Fruit fly (Drosophila melanogaster) whole organism, embryonic: ENCODE measurements around the gene RabX6.

ENCODE experiments used
- BEAF-32 ChIP-seq: fragments of 200-800 bp; sonication (Bioruptor generic); optimal IDR thresholded peaks from 3 replicates; lab custom pipeline; 2017; ENCODE audit warnings: missing biosample characterization, missing genetic modification characterization, mild to moderate bottlenecking, moderate library complexity, missing genetic modification reagents
- CG1024 ChIP-seq: fragments of 200-800 bp; sonication (Bioruptor generic); IDR thresholded peaks from 2 replicates; pipeline ENCODE4 v1.3.6; 2022; ENCODE audit warnings: missing biosample characterization, missing genetic modification characterization
- CG10543 ChIP-seq: fragments of 200-800 bp; sonication (Bioruptor generic); optimal IDR thresholded peaks from 3 replicates; lab custom pipeline; 2017; ENCODE audit warnings: missing biosample characterization, mild to moderate bottlenecking, missing genetic modification characterization, moderate library complexity
- CG10654 ChIP-seq: fragments of 200-800 bp; sonication (Bioruptor generic); optimal IDR thresholded peaks from 2 replicates; lab custom pipeline; 2016; ENCODE audit warnings: missing biosample characterization, missing genetic modification characterization
- CG10959 ChIP-seq: fragments of 200-800 bp; sonication (Bioruptor generic); IDR thresholded peaks from 2 replicates; pipeline ENCODE4 v1.3.6; 2022; ENCODE audit warnings: missing biosample characterization, missing genetic modification characterization
- CG11723 ChIP-seq: fragments of 200-800 bp; sonication (Bioruptor generic); optimal IDR thresholded peaks from 2 replicates; lab custom pipeline; 2017; ENCODE audit warnings: missing biosample characterization, mild to moderate bottlenecking, missing genetic modification characterization
- CG12659 ChIP-seq: fragments of 200-800 bp; sonication (Bioruptor generic); optimal IDR thresholded peaks from 3 replicates; lab custom pipeline; 2017; ENCODE audit warnings: mild to moderate bottlenecking, missing biosample characterization, missing genetic modification reagents, missing genetic modification characterization
- CG15011 ChIP-seq: fragments of 200-800 bp; sonication (Bioruptor generic); optimal IDR thresholded peaks from 3 replicates; lab custom pipeline; 2018; ENCODE audit warnings: missing biosample characterization, mild to moderate bottlenecking, missing genetic modification characterization
- CG1603 ChIP-seq: fragments of 200-800 bp; sonication (Bioruptor generic); optimal IDR thresholded peaks from 2 replicates; lab custom pipeline; 2019; ENCODE audit warnings: missing biosample characterization, mild to moderate bottlenecking, missing genetic modification characterization, moderate library complexity
- CG16779 ChIP-seq: fragments of 200-800 bp; sonication (Bioruptor generic); IDR thresholded peaks from 2 replicates; pipeline ENCODE4 v1.3.6; 2022; ENCODE audit warnings: missing biosample characterization, missing genetic modification characterization
- CG17361 ChIP-seq: fragments of 200-800 bp; sonication (Bioruptor generic); IDR thresholded peaks from 3 replicates; pipeline ENCODE4 v1.3.6; 2022; ENCODE audit warnings: missing biosample characterization, missing genetic modification characterization
- CG17829 ChIP-seq: fragments of 200-800 bp; optimal IDR thresholded peaks from 2 replicates; lab custom pipeline; 2019; ENCODE audit warnings: missing biosample characterization, mild to moderate bottlenecking, missing genetic modification characterization, moderate library complexity
- CG18011 ChIP-seq: fragments of 200-800 bp; sonication (Bioruptor generic); optimal IDR thresholded peaks from 2 replicates; lab custom pipeline; 2017; ENCODE audit warnings: missing biosample characterization, missing genetic modification characterization, mild to moderate bottlenecking, moderate library complexity, missing genotype
- CG3281 ChIP-seq: fragments of 200-800 bp; sonication (Bioruptor generic); optimal IDR thresholded peaks from 3 replicates; lab custom pipeline; 2017; ENCODE audit warnings: missing biosample characterization, mild to moderate bottlenecking, missing genetic modification characterization
- CG6654 ChIP-seq: fragments of 200-800 bp; sonication (Bioruptor generic); optimal IDR thresholded peaks from 2 replicates; lab custom pipeline; 2017; ENCODE audit warnings: missing biosample characterization, mild to moderate bottlenecking, missing genetic modification characterization
- CG7963 ChIP-seq: fragments of 200-800 bp; sonication (Bioruptor generic); IDR thresholded peaks from 3 replicates; pipeline ENCODE4 v1.3.6; 2022; ENCODE audit warnings: missing biosample characterization, missing genetic modification characterization; ENCODE audit not compliant: partially characterized antibody
- CG8388 ChIP-seq: fragments of 200-800 bp; sonication (Bioruptor generic); optimal IDR thresholded peaks from 2 replicates; lab custom pipeline; 2019; ENCODE audit warnings: missing biosample characterization, mild to moderate bottlenecking, missing genetic modification characterization, moderate library complexity
- CG9609 ChIP-seq: fragments of 200-800 bp; sonication (Bioruptor generic); optimal IDR thresholded peaks from 3 replicates; lab custom pipeline; 2016; ENCODE audit warnings: missing biosample characterization, missing genetic modification characterization
- Chrac-16 ChIP-seq: fragments of 200-800 bp; sonication (Bioruptor generic); optimal IDR thresholded peaks from 3 replicates; lab custom pipeline; 2016; ENCODE audit warnings: missing biosample characterization, missing genetic modification characterization
- Dbx ChIP-seq: fragments of 200-800 bp; sonication (Bioruptor generic); IDR thresholded peaks from 3 replicates; pipeline ENCODE4 v1.3.6; 2022; ENCODE audit warnings: missing biosample characterization, missing genetic modification characterization
- Dfd ChIP-seq, 2 experiments: fragments of >200 bp; optimal IDR thresholded peaks; 2 replicates each; lab custom pipeline; 2017; ENCODE audit warnings: missing biosample characterization in 2 of 2, missing genetic modification characterization in 2 of 2
- Doc3 ChIP-seq: fragments of 200-800 bp; sonication (Bioruptor generic); IDR thresholded peaks from 3 replicates; pipeline ENCODE4 v1.3.6; 2022; ENCODE audit warnings: missing biosample characterization, missing genetic modification characterization; ENCODE audit not compliant: partially characterized antibody
- Fer2 ChIP-seq: fragments of 200-800 bp; sonication (Bioruptor generic); optimal IDR thresholded peaks from 2 replicates; lab custom pipeline; 2018; ENCODE audit warnings: missing biosample characterization, mild to moderate bottlenecking, missing genetic modification characterization, moderate library complexity
- Hmx ChIP-seq: fragments of 200-800 bp; sonication (Bioruptor generic); optimal IDR thresholded peaks from 2 replicates; lab custom pipeline; 2016; ENCODE audit warnings: missing biosample characterization, missing genetic modification characterization
- Lim3 ChIP-seq: fragments of 200-800 bp; sonication (Bioruptor generic); IDR thresholded peaks from 2 replicates; pipeline ENCODE4 v1.3.6; 2022; ENCODE audit warnings: missing biosample characterization, missing genetic modification characterization
- Meics ChIP-seq: fragments of 200-800 bp; sonication (Bioruptor generic); optimal IDR thresholded peaks from 2 replicates; lab custom pipeline; 2017; ENCODE audit warnings: missing biosample characterization, mild to moderate bottlenecking, missing genetic modification characterization
- Nf-YC ChIP-seq: fragments of 200-800 bp; optimal IDR thresholded peaks from 3 replicates; lab custom pipeline; 2019; ENCODE audit warnings: missing biosample characterization, mild to moderate bottlenecking, missing genetic modification characterization, moderate library complexity
- Oaz ChIP-seq: fragments of 200-800 bp; sonication (Bioruptor generic); IDR thresholded peaks from 2 replicates; pipeline ENCODE4 v1.3.6; 2022; ENCODE audit warnings: missing biosample characterization, missing genetic modification characterization
- Optix ChIP-seq: fragments of 200-800 bp; sonication (Bioruptor generic); IDR thresholded peaks from 3 replicates; pipeline ENCODE4 v1.3.6; 2022; ENCODE audit warnings: missing biosample characterization, missing genetic modification characterization
- Pdp1 ChIP-seq, 2 experiments: fragments of 200-800 bp; sonication (Bioruptor generic); optimal IDR thresholded peaks; 3 replicates each; lab custom pipeline; 2016; ENCODE audit warnings: missing biosample characterization in 2 of 2, missing genetic modification characterization in 2 of 2, mild to moderate bottlenecking in 1 of 2, moderate library complexity in 1 of 2
- Ssrp ChIP-seq: fragments of 200-800 bp; sonication (Bioruptor generic); optimal IDR thresholded peaks from 2 replicates; lab custom pipeline; 2018; ENCODE audit warnings: missing biosample characterization, mild to moderate bottlenecking, missing genetic modification characterization, moderate library complexity
- amos ChIP-seq: fragments of 200-800 bp; sonication (Bioruptor generic); IDR thresholded peaks from 2 replicates; pipeline ENCODE4 v1.3.6; 2022; ENCODE audit warnings: missing biosample characterization, missing genetic modification characterization; ENCODE audit not compliant: partially characterized antibody
- bcd ChIP-seq: fragments of 200-800 bp; sonication (Bioruptor generic); optimal IDR thresholded peaks from 2 replicates; lab custom pipeline; 2017; ENCODE audit warnings: missing biosample characterization, mild to moderate bottlenecking, missing genetic modification characterization
- btn ChIP-seq: fragments of 200-800 bp; sonication (Bioruptor generic); optimal IDR thresholded peaks from 2 replicates; lab custom pipeline; 2016; ENCODE audit warnings: missing biosample characterization, missing genetic modification characterization
- chif ChIP-seq, 2 experiments: fragments of 200-800 bp; sonication (Bioruptor generic); optimal IDR thresholded peaks; 3 replicates each; lab custom pipeline; 2016; ENCODE audit warnings: missing biosample characterization in 2 of 2, missing genetic modification characterization in 2 of 2
- gce ChIP-seq: fragments of 200-800 bp; sonication (Bioruptor generic); IDR thresholded peaks from 3 replicates; pipeline ENCODE4 v1.3.6; 2022; ENCODE audit warnings: missing biosample characterization, missing genetic modification characterization
- hbn ChIP-seq: fragments of 200-800 bp; sonication (Bioruptor generic); IDR thresholded peaks from 2 replicates; pipeline ENCODE4 v1.3.6; 2022; ENCODE audit warnings: missing biosample characterization, missing genetic modification characterization; ENCODE audit not compliant: partially characterized antibody
- inv ChIP-seq: fragments of 200-800 bp; sonication (Bioruptor generic); IDR thresholded peaks from 2 replicates; pipeline ENCODE4 v1.3.6; 2022; ENCODE audit warnings: missing biosample characterization, missing genetic modification characterization; ENCODE audit not compliant: partially characterized antibody
- ken ChIP-seq: fragments of 200-800 bp; sonication (Bioruptor generic); IDR thresholded peaks from 3 replicates; pipeline ENCODE4 v1.3.6; 2022; ENCODE audit warnings: missing biosample characterization, missing genetic modification characterization
- lilli ChIP-seq: fragments of 200-800 bp; sonication (Bioruptor generic); optimal IDR thresholded peaks from 3 replicates; lab custom pipeline; 2016; ENCODE audit warnings: missing biosample characterization, missing genetic modification characterization
- odd ChIP-seq: fragments of 200-800 bp; sonication (Bioruptor generic); optimal IDR thresholded peaks from 2 replicates; lab custom pipeline; 2017; ENCODE audit warnings: missing biosample characterization, mild to moderate bottlenecking, missing genetic modification characterization
- pan ChIP-seq, 4 experiments: fragments of >200 bp in 3 of 4; fragments of 200-800 bp in 1 of 4; sonication (Bioruptor generic) in 1 of 4; optimal IDR thresholded peaks in 3 of 4; IDR thresholded peaks in 1 of 4; 2 replicates each; pipeline versions ENCODE4 v1.3.6 to Lab custom; 2017 to 2022; ENCODE audit warnings: missing biosample characterization in 2 of 4, missing genetic modification characterization in 2 of 4, mixed read lengths in 1 of 4
- pzg ChIP-seq: fragments of 200-800 bp; sonication (Bioruptor generic); optimal IDR thresholded peaks from 3 replicates; lab custom pipeline; 2018; ENCODE audit warnings: missing biosample characterization, mild to moderate bottlenecking, missing genetic modification characterization, moderate library complexity
- shn ChIP-seq: fragments of 200-800 bp; sonication (Bioruptor generic); optimal IDR thresholded peaks from 3 replicates; lab custom pipeline; 2016; ENCODE audit warnings: missing biosample characterization, missing genetic modification characterization
- sqz ChIP-seq: fragments of 200-800 bp; sonication (Bioruptor generic); optimal IDR thresholded peaks from 3 replicates; lab custom pipeline; 2018; ENCODE audit warnings: missing biosample characterization, mild to moderate bottlenecking, missing genetic modification characterization
- twi ChIP-seq: fragments of 200-800 bp; optimal IDR thresholded peaks from 2 replicates; lab custom pipeline; 2019; ENCODE audit warnings: missing biosample characterization, mild to moderate bottlenecking, missing genetic modification characterization, moderate library complexity
- vfl ChIP-seq: fragments of 200-800 bp; sonication (Bioruptor generic); optimal IDR thresholded peaks from 2 replicates; lab custom pipeline; 2016; ENCODE audit warnings: missing biosample characterization, missing genetic modification characterization
- vvl ChIP-seq: fragments of 200-800 bp; sonication (Bioruptor generic); IDR thresholded peaks from 2 replicates; pipeline ENCODE4 v1.3.6; 2022; ENCODE audit warnings: missing biosample characterization, missing genetic modification characterization

Gene RabX6

DNA sequence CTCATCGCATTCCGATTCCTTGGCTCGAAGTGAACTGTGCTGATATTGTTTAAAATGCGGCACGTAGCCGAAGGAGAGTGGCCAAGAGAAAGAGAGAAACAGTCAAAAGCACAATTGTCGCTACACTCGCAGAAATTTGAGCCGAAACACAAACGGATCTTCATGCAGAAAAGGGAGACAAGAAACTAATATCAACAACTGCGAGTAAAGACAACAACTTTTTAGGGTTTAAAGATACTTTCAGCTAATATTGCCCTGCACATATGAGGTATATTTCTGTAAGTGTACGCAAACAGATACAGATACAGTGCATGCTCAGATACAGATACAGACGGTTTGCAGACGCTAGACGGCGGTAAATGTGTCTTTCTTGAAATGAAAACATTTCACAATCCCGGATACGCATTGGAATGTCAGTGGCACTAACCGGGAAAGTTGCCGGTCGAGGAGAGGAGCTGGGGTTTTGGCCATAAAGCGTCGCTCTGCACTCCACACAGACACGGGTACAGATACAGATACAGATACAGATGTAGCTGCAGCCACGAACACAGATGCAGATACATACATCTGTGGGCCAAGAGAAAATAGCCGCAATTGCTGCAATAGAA, 46.1 kb upstream of the RabX6 start (continued):
- TF ChIP-seq CG10654 (GFP tag; lab: Kevin White, UChicago) (peak; percentile 83), Optix (GFP tag; lab: Robert Waterston, UW) (peak; percentile 90), CG9609 (peak; percentile 88), CG1024 (GFP tag; lab: Robert Waterston, UW) (peak; percentile 88), Lim3 (GFP tag; lab: Robert Waterston, UW) (peak; percentile 63; the same call in 1 of the 2 replicates), Hmx (GFP tag; lab: Kevin White, UChicago) (no peak), gce (GFP tag; lab: Robert Waterston, UW) (peak; percentile 84; the same call in 2 of the 3 replicates), CG11723 (GFP tag; lab: Kevin White, UChicago) (peak; percentile 83), CG17361 (GFP tag; lab: Robert Waterston, UW) (peak; percentile 82), lilli (GFP tag; lab: Kevin White, UChicago) (peak; percentile 81), pzg (no peak), inv (no peak), CG17829 (tag; lab: Kevin White, UChicago) (peak; percentile 89), CG10543 (GFP tag; lab: Kevin White, UChicago) (peak; percentile 54), vfl (GFP tag; lab: Kevin White, UChicago) (peak; percentile 4), Dbx (GFP tag; lab: Robert Waterston, UW) (0 out of 3 replicates have a peak, but pooled peaks have one; percentile 50), CG8388 (peak; percentile 85), CG10959 (peak; percentile 70), Fer2 (no peak), BEAF-32 (GFP tag; lab: Kevin White, UChicago) (no peak), CG1603 (tag; lab: Kevin White, UChicago) (peak; percentile 95), chif (GFP tag; optimal IDR thresholded peaks at IDR 0.05; lab: Kevin White, UChicago) (peak; percentile 92 to 94), Oaz (GFP tag; lab: Robert Waterston, UW) (peak; percentile 78), Ssrp (peak; percentile 87), CG16779 (0 out of 2 replicates have a peak, but pooled peaks have one; percentile 48), amos (GFP tag; lab: Robert Waterston, UW) (no peak), CG15011 (GFP tag; lab: Kevin White, UChicago) (peak; percentile 31), shn (GFP tag; lab: Kevin White, UChicago) (peak; percentile 87), bcd (peak; percentile 82), Pdp1 (GFP tag; optimal IDR thresholded peaks at IDR 0.05; lab: Kevin White, UChicago) (peak; percentile 82 to 91), odd (GFP tag; lab: Kevin White, UChicago) (peak; percentile 75), CG3281 (peak; percentile 68), twi (tag; lab: Kevin White, UChicago) (peak; percentile 42), ken (GFP tag; lab: Robert Waterston, UW) (peak; percentile 90), pan (optimal IDR thresholded peaks at IDR 0.05; lab: Kevin White, UChicago) (no peak), pan (GFP tag; optimal IDR thresholded peaks at IDR 0.05 in 1 of 2, IDR thresholded peaks at IDR 0.05 in 1 of 2) (peak in 1 of 2 experiments; percentile 93), btn (GFP tag; lab: Kevin White, UChicago) (peak; percentile 88), hbn (GFP tag; lab: Robert Waterston, UW) (no peak), Dfd (GFP tag; optimal IDR thresholded peaks at IDR 0.05; lab: Kevin White, UChicago) (no peak), sqz (GFP tag; lab: Kevin White, UChicago) (peak; percentile 76), vvl (peak; percentile 94), Meics (peak; percentile 72), Nf-YC (tag; lab: Kevin White, UChicago) (peak; percentile 48), Chrac-16 (GFP tag; lab: Kevin White, UChicago) (peak; percentile 83), CG7963 (GFP tag; lab: Robert Waterston, UW) (no peak), CG6654 (GFP tag; lab: Kevin White, UChicago) (peak; percentile 65), Doc3 (no peak), CG18011 (GFP tag; lab: Kevin White, UChicago) (peak; percentile 57), CG12659 (GFP tag; lab: Kevin White, UChicago) (peak; percentile 77)
